Worm (Caenorhabditis elegans) whole organism, L2 larva: ENCODE data around the gene mrpl-48.

ENCODE experiments used
- dmd-4 ChIP-seq: sonication (generic microtip); optimal IDR thresholded peaks from 2 replicates; lab custom pipeline; 2017; ENCODE audit warnings: missing biosample characterization, missing genetic modification characterization
- fos-1 ChIP-seq: fragments of 150-350 bp; optimal IDR thresholded peaks from 2 replicates; lab custom pipeline; 2014; ENCODE audit warnings: missing biosample characterization, missing genetic modification characterization

mrpl-48 gene

ce11 chrV:5634445-5634844 is 40.9 kb downstream of the mrpl-48 start:
- TF ChIP-seq fos-1 (peak; percentile 27), dmd-4 (tag; lab: Kevin White, UChicago) (no peak)
